Fruit fly (Drosophila melanogaster): ENCODE data around the gene CG9886.

dm6 chr2L:2413093-2413492 is 7.5 kb upstream of the CG9886 start:
- TF ChIP-seq pad (GFP tag; optimal IDR thresholded peaks at IDR 0.05): no peak
- no peak for TF ChIP-seq CG5204 (GFP tag; optimal IDR thresholded peaks at IDR 0.05)
- no peak for TF ChIP-seq CG12768 (GFP tag; optimal IDR thresholded peaks at IDR 0.05)
- TF ChIP-seq Clk (GFP tag; optimal IDR thresholded peaks at IDR 0.05): no peak
- no peak for TF ChIP-seq kay (GFP tag; ENCODE audit: borderline replicate concordance)
- no peak for TF ChIP-seq bab1 (GFP tag; optimal IDR thresholded peaks at IDR 0.05)
- TF ChIP-seq cnc (optimal IDR thresholded peaks at IDR 0.05): no peak

Data from whole organism, adult.